Worm (Caenorhabditis elegans) whole organism, early embryonic: ENCODE data around the gene M03C11.9.

Source experiments
- F13C5.2 ChIP-seq: sonication (generic microtip); optimal IDR thresholded peaks from 2 replicates; lab custom pipeline; 2017; ENCODE audit warnings: mild to moderate bottlenecking, missing genetic modification characterization, inconsistent platforms, missing compliant biosample characterization
- ama-1 ChIP-seq: fragments of 150-350 bp; optimal IDR thresholded peaks from 2 replicates; lab custom pipeline; 2014
- ets-7 ChIP-seq: sonication (generic microtip); optimal IDR thresholded peaks from 2 replicates; lab custom pipeline; 2016; ENCODE audit warnings: missing genotype, missing genetic modification characterization, missing compliant biosample characterization

- TF ChIP-seq F13C5.2 (tag; lab: Kevin White, UChicago) (no peak), ets-7 (tag; lab: Kevin White, UChicago) (no peak), ama-1 (lab: Kevin White, UChicago) (no peak)
Observed at ce11 chrIII:10339949-10340348, 51.6 kb downstream of the M03C11.9 start.
